Worm (Caenorhabditis elegans) whole organism, L4 larva: ENCODE data around the gene C05D11.5.

Source experiments
- aha-1 ChIP-seq: fragments of 150-350 bp; peaks from one replicate; lab custom pipeline; 2014; ENCODE audit warnings: missing biosample characterization, missing genetic modification characterization
- ceh-20 ChIP-seq: fragments of 200-800 bp; sonication (Bioruptor generic); IDR thresholded peaks from 2 replicates; pipeline ENCODE4 v1.3.6; 2022; ENCODE audit warnings: missing genetic modification reagents, missing genetic modification characterization, missing compliant biosample characterization
- jun-1 ChIP-seq: fragments of 150-350 bp; optimal IDR thresholded peaks from 2 replicates; lab custom pipeline; 2014; ENCODE audit warnings: missing biosample characterization, missing genetic modification reagents, missing genetic modification characterization
- mes-2 ChIP-seq: sonication (generic microtip); optimal IDR thresholded peaks from 2 replicates; lab custom pipeline; 2016; ENCODE audit warnings: missing genotype, mild to moderate bottlenecking, missing genetic modification characterization, missing compliant biosample characterization; ENCODE audit not compliant: poor library complexity, severe bottlenecking
- nhr-237 ChIP-seq: sonication (generic microtip); optimal IDR thresholded peaks from 2 replicates; lab custom pipeline; 2017; ENCODE audit warnings: missing biosample characterization, missing genetic modification characterization
- nhr-25 ChIP-seq: sonication (generic microtip); optimal IDR thresholded peaks from 2 replicates; lab custom pipeline; 2017; ENCODE audit warnings: missing genetic modification characterization, mild to moderate bottlenecking, missing compliant biosample characterization, antibody characterized with exemption, moderate library complexity, borderline replicate concordance; ENCODE audit not compliant: insufficient read depth
- pha-4 ChIP-seq, 2 experiments: fragments of 150-350 bp in 1 of 2; fragments of 200-800 bp in 1 of 2; sonication (Bioruptor generic) in 1 of 2; IDR thresholded peaks in 1 of 2; optimal IDR thresholded peaks in 1 of 2; 2 replicates each; pipeline versions ENCODE4 v1.3.6 to Lab custom; 2014 to 2022; ENCODE audit warnings: missing genetic modification characterization in 2 of 2, missing genetic modification reagents in 2 of 2, missing biosample characterization in 1 of 2, missing compliant biosample characterization in 1 of 2
- pqm-1 ChIP-seq: sonication (generic microtip); optimal IDR thresholded peaks from 2 replicates; lab custom pipeline; 2017; ENCODE audit warnings: missing biosample characterization, missing genetic modification characterization
- set-16 ChIP-seq: fragments of 200-800 bp; sonication (Bioruptor generic); IDR thresholded peaks from 2 replicates; pipeline ENCODE4 v1.3.6; 2022; ENCODE audit warnings: missing genetic modification reagents, missing genetic modification characterization, missing compliant biosample characterization
- unc-62 ChIP-seq, 3 experiments: fragments of 150-350 bp in 1 of 3; sonication (generic microtip); optimal IDR thresholded peaks in 2 of 3; peaks in 1 of 3; 1 replicate in 1 of 3; 2 replicates in 2 of 3; lab custom pipeline; 2014 to 2017; ENCODE audit warnings: missing biosample characterization in 3 of 3, missing genetic modification characterization in 3 of 3, missing genetic modification reagents in 3 of 3, missing genotype in 1 of 3

- TF ChIP-seq nhr-25 (no peak), nhr-237 (tag; lab: Kevin White, UChicago) (no peak), aha-1 (no peak), ceh-20 (no peak), set-16 (GFP tag; lab: Robert Waterston, UW) (no peak), jun-1 (no peak), pqm-1 (no peak), unc-62 (GFP tag; optimal IDR thresholded peaks at IDR 0.05 in 1 of 2; lab: Kevin White, UChicago) (no peak), unc-62 (tag; optimal IDR thresholded peaks at IDR 0.05; lab: Kevin White, UChicago) (no peak), mes-2 (tag; lab: Kevin White, UChicago) (no peak), pha-4 (GFP tag; IDR thresholded peaks at IDR 0.05; lab: Robert Waterston, UW) (no peak), pha-4 (tag; optimal IDR thresholded peaks at IDR 0.05; lab: Kevin White, UChicago) (no peak)
Observed at ce11 chrIII:6411430-6411829, 384 bp downstream of the C05D11.5 start.
